Fruit fly (Drosophila melanogaster) whole organism, pupa: ENCODE measurements around the gene Cpr78Ca.

ENCODE experiments used
- CG13204 ChIP-seq: fragments of 200-800 bp; sonication (Bioruptor generic); optimal IDR thresholded peaks from 2 replicates; lab custom pipeline; 2018; ENCODE audit warnings: missing biosample characterization, mild to moderate bottlenecking, missing genetic modification characterization, moderate library complexity
- CG34367 ChIP-seq: fragments of 200-800 bp; sonication (Bioruptor generic); optimal IDR thresholded peaks from 2 replicates; lab custom pipeline; 2018; ENCODE audit warnings: missing biosample characterization, mild to moderate bottlenecking, missing genetic modification characterization
- CG8301 ChIP-seq: fragments of 200-800 bp; sonication (Bioruptor generic); optimal IDR thresholded peaks from 2 replicates; lab custom pipeline; 2018; ENCODE audit warnings: missing biosample characterization, mild to moderate bottlenecking, missing genetic modification characterization
- CG9948 ChIP-seq: fragments of 200-800 bp; sonication (Bioruptor generic); optimal IDR thresholded peaks from 2 replicates; lab custom pipeline; 2018; ENCODE audit warnings: missing biosample characterization, mild to moderate bottlenecking, missing genetic modification characterization, moderate library complexity
- D1 ChIP-seq: fragments of 200-800 bp; sonication (Bioruptor generic); optimal IDR thresholded peaks from 2 replicates; lab custom pipeline; 2018; ENCODE audit warnings: missing biosample characterization, mild to moderate bottlenecking, missing genetic modification characterization, moderate library complexity
- EcR ChIP-seq: fragments of 200-800 bp; sonication (Bioruptor generic); optimal IDR thresholded peaks from 3 replicates; lab custom pipeline; 2019; ENCODE audit warnings: missing biosample characterization, missing genetic modification characterization, mild to moderate bottlenecking, moderate library complexity, missing genetic modification reagents
- Snoo ChIP-seq: fragments of 200-800 bp; sonication (Bioruptor generic); optimal IDR thresholded peaks from 3 replicates; lab custom pipeline; 2017; ENCODE audit warnings: missing biosample characterization, mild to moderate bottlenecking, missing genetic modification characterization, inconsistent platforms

DNA sequence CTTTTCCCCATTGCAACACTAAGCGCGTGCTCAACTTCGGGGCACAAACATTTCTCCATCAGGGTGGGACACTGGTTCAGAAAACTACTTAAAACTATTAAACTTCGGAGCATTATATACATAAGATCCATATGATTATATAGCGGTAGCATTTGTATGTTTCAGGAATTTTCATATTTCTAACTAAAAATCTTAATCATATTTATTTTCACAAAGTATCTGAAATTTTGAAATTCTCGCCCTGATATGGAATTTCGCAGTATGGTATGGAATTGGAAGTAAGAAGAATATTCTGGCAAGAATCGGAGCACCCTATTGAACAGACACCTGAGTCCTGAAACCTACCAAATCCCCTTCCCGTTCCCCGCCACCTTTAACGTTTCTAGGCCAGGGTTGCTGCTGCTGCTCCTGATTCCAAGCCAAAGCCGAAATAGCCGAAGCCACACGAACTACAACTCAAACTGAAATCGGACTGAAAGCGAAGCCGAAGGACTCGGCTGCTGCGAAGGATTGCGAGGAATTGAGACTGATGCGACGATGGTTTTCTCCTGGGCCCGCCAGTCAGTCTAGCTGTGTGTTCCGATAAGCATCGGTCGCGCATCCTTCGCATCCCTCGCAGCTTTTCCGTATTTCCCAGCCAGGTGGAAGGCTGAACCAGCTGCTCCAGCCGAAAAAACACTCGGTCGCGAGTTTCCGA, 29.4 kb upstream of the Cpr78Ca start:
- TF ChIP-seq Snoo: no peak
- peak; percentile 36 for TF ChIP-seq CG34367 (tag; lab: Kevin White, UChicago)
- no peak for TF ChIP-seq D1 (tag; lab: Kevin White, UChicago)
- no peak for TF ChIP-seq CG9948 (tag; lab: Kevin White, UChicago)
- no peak for TF ChIP-seq CG13204 (GFP tag; lab: Kevin White, UChicago)
- TF ChIP-seq CG8301 (tag; lab: Kevin White, UChicago): no peak
- no peak for TF ChIP-seq EcR
